Worm (Caenorhabditis elegans) whole organism, late embryonic: ENCODE results near the gene ifas-1.

ENCODE experiments used
- C08G9.2 ChIP-seq: sonication (generic microtip); optimal IDR thresholded peaks from 2 replicates; lab custom pipeline; 2016; ENCODE audit warnings: mild to moderate bottlenecking, missing genetic modification characterization, moderate library complexity, missing compliant biosample characterization
- T23F11.4 ChIP-seq: fragments of 200-800 bp; sonication (Bioruptor generic); optimal IDR thresholded peaks from 2 replicates; lab custom pipeline; 2018; ENCODE audit warnings: mild to moderate bottlenecking, missing genetic modification characterization, missing compliant biosample characterization
- ama-1 ChIP-seq: fragments of 150-350 bp; optimal IDR thresholded peaks from 2 replicates; lab custom pipeline; 2014
- ceh-30 ChIP-seq: fragments of 150-350 bp; optimal IDR thresholded peaks from 2 replicates; lab custom pipeline; 2014; ENCODE audit warnings: missing biosample characterization, missing genetic modification characterization
- ceh-34 ChIP-seq: sonication (generic microtip); optimal IDR thresholded peaks from 2 replicates; lab custom pipeline; 2016; ENCODE audit warnings: mild to moderate bottlenecking, missing genetic modification characterization, missing compliant biosample characterization
- che-1 ChIP-seq: sonication (generic microtip); optimal IDR thresholded peaks from 2 replicates; lab custom pipeline; 2016; ENCODE audit warnings: mild to moderate bottlenecking, missing genetic modification characterization, missing compliant biosample characterization
- elt-4 ChIP-seq: sonication (generic microtip); optimal IDR thresholded peaks from 2 replicates; lab custom pipeline; 2016; ENCODE audit warnings: missing genetic modification characterization, missing compliant biosample characterization
- npax-4 ChIP-seq: sonication (generic microtip); optimal IDR thresholded peaks from 2 replicates; lab custom pipeline; 2016; ENCODE audit warnings: missing genetic modification characterization, missing compliant biosample characterization
- pat-9 ChIP-seq: fragments of 200-800 bp; sonication (Bioruptor generic); optimal IDR thresholded peaks from 2 replicates; lab custom pipeline; 2018; ENCODE audit warnings: mild to moderate bottlenecking, missing genetic modification characterization, moderate library complexity, missing compliant biosample characterization
- ref-2 ChIP-seq: sonication (generic microtip); optimal IDR thresholded peaks from 2 replicates; lab custom pipeline; 2016; ENCODE audit warnings: missing genetic modification characterization, missing compliant biosample characterization
- tbx-2 ChIP-seq: sonication (generic microtip); optimal IDR thresholded peaks from 2 replicates; lab custom pipeline; 2016; ENCODE audit warnings: missing genetic modification characterization, missing compliant biosample characterization

DNA sequence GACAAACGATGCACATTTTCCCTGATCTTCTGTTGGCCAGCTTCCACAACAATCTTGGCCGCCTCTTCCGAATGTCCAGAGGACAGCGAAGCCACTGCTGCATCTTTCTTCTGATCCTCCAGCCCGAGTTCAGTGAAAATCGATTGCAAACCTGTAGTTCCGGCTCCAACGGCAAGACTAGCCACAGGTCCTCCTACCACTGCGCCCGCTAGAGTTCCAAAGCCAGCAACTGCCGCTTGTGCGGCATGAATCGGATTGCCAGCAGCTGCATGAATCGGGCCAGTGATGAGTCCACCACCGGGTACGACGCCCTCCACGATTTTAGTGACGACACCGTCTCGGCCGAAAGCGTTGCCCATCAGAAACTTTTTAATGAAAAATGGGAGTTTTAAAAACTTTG is at the start of gene ifas-1:
- TF ChIP-seq tbx-2 (tag; lab: Kevin White, UChicago) (no peak), npax-4 (tag; lab: Kevin White, UChicago) (no peak), ceh-34 (tag; lab: Kevin White, UChicago) (no peak), T23F11.4 (GFP tag; lab: Kevin White, UChicago) (no peak), ama-1 (lab: Kevin White, UChicago) (no peak), ceh-30 (no peak), pat-9 (tag; lab: Kevin White, UChicago) (no peak), che-1 (no peak), C08G9.2 (tag; lab: Kevin White, UChicago) (no peak), ref-2 (tag; lab: Kevin White, UChicago) (no peak), elt-4 (no peak)
